Fruit fly (Drosophila melanogaster) whole organism, embryonic: ENCODE data around the gene CG12438.
A peak's percentile ranks its signal among the peaks of the same experiment; 100 is the strongest.

Experiments
- Awh ChIP-seq: fragments of 200-800 bp; sonication (Bioruptor generic); IDR thresholded peaks from 2 replicates; pipeline ENCODE4, ENCODE4 v1.3.6; 2022; ENCODE audit warnings: missing biosample characterization, missing genetic modification characterization
- Bgb ChIP-seq: fragments of 200-800 bp; sonication (Bioruptor generic); IDR thresholded peaks from 2 replicates; pipeline ENCODE4 v1.3.6; 2022; ENCODE audit warnings: missing biosample characterization, missing genetic modification characterization; ENCODE audit not compliant: partially characterized antibody
- CG11560 ChIP-seq: fragments of 200-800 bp; sonication (Bioruptor generic); IDR thresholded peaks from 3 replicates; pipeline ENCODE4 v1.3.6; 2022; ENCODE audit warnings: missing biosample characterization, missing genetic modification characterization
- CG11723 ChIP-seq: fragments of 200-800 bp; sonication (Bioruptor generic); optimal IDR thresholded peaks from 2 replicates; lab custom pipeline; 2017; ENCODE audit warnings: missing biosample characterization, mild to moderate bottlenecking, missing genetic modification characterization
- CG14965 ChIP-seq: fragments of 200-800 bp; sonication (Bioruptor generic); optimal IDR thresholded peaks from 2 replicates; lab custom pipeline; 2016; ENCODE audit warnings: missing biosample characterization, missing genetic modification characterization, borderline replicate concordance
- CG15601 ChIP-seq: fragments of 200-800 bp; sonication (Bioruptor generic); optimal IDR thresholded peaks from 3 replicates; lab custom pipeline; 2019; ENCODE audit warnings: missing biosample characterization, mild to moderate bottlenecking, missing genetic modification characterization, moderate library complexity
- CG1603 ChIP-seq: fragments of 200-800 bp; sonication (Bioruptor generic); optimal IDR thresholded peaks from 2 replicates; lab custom pipeline; 2019; ENCODE audit warnings: missing biosample characterization, mild to moderate bottlenecking, missing genetic modification characterization, moderate library complexity
- CG16863 ChIP-seq: fragments of 200-800 bp; sonication (Bioruptor generic); optimal IDR thresholded peaks from 3 replicates; lab custom pipeline; 2016; ENCODE audit warnings: missing biosample characterization, missing genetic modification characterization
- CG17385 ChIP-seq: fragments of 200-800 bp; sonication (Bioruptor generic); optimal IDR thresholded peaks from 3 replicates; lab custom pipeline; 2018; ENCODE audit warnings: missing biosample characterization, mild to moderate bottlenecking, missing genetic modification characterization
- CG17829 ChIP-seq: fragments of 200-800 bp; optimal IDR thresholded peaks from 2 replicates; lab custom pipeline; 2019; ENCODE audit warnings: missing biosample characterization, mild to moderate bottlenecking, missing genetic modification characterization, moderate library complexity
- CG18619 ChIP-seq: fragments of 200-800 bp; sonication (Bioruptor generic); optimal IDR thresholded peaks from 3 replicates; lab custom pipeline; 2017; ENCODE audit warnings: missing biosample characterization, mild to moderate bottlenecking, missing genetic modification characterization
- CG18764 ChIP-seq: fragments of 200-800 bp; sonication (Bioruptor generic); optimal IDR thresholded peaks from 3 replicates; lab custom pipeline; 2016; ENCODE audit warnings: missing biosample characterization, missing genetic modification characterization
- CG32532 ChIP-seq: fragments of 200-800 bp; sonication (Bioruptor generic); IDR thresholded peaks from 2 replicates; pipeline ENCODE4 v1.3.6; 2022; ENCODE audit warnings: missing biosample characterization, missing genetic modification characterization
- CG33557 ChIP-seq: fragments of 200-800 bp; sonication (Bioruptor generic); optimal IDR thresholded peaks from 2 replicates; lab custom pipeline; 2019; ENCODE audit warnings: missing biosample characterization, mild to moderate bottlenecking, missing genetic modification characterization, moderate library complexity
- CG6765 ChIP-seq: fragments of 200-800 bp; sonication (Bioruptor generic); optimal IDR thresholded peaks from 3 replicates; lab custom pipeline; 2017; ENCODE audit warnings: missing biosample characterization, mild to moderate bottlenecking, missing genetic modification characterization
- CG7839 ChIP-seq: fragments of 200-800 bp; sonication (Bioruptor generic); optimal IDR thresholded peaks from 3 replicates; lab custom pipeline; 2018; ENCODE audit warnings: missing biosample characterization, mild to moderate bottlenecking, missing genetic modification characterization, moderate library complexity
- CG8089 ChIP-seq: fragments of 200-800 bp; sonication (Bioruptor generic); optimal IDR thresholded peaks from 3 replicates; lab custom pipeline; 2016; ENCODE audit warnings: missing biosample characterization, missing genetic modification characterization
- CG9437 ChIP-seq: fragments of 200-800 bp; sonication (Bioruptor generic); optimal IDR thresholded peaks from 2 replicates; lab custom pipeline; 2018; ENCODE audit warnings: missing biosample characterization, mild to moderate bottlenecking, missing genetic modification characterization
- Camta ChIP-seq: fragments of 200-800 bp; sonication (Bioruptor generic); optimal IDR thresholded peaks from 2 replicates; lab custom pipeline; 2016; ENCODE audit warnings: missing biosample characterization, missing genetic modification characterization
- CrebB ChIP-seq: fragments of 200-800 bp; sonication (Bioruptor generic); optimal IDR thresholded peaks from 3 replicates; lab custom pipeline; 2018; ENCODE audit warnings: missing biosample characterization, mild to moderate bottlenecking, missing genetic modification characterization
- D ChIP-seq, 2 experiments: fragments of 200-800 bp in 1 of 2; fragments of >200 bp in 1 of 2; sonication (Bioruptor generic) in 1 of 2; optimal IDR thresholded peaks; 2 replicates in 1 of 2; 3 replicates in 1 of 2; lab custom pipeline; 2017; ENCODE audit warnings: mild to moderate bottlenecking in 1 of 2, missing biosample characterization in 1 of 2, missing genetic modification characterization in 1 of 2, missing genetic modification reagents in 1 of 2
- D19A ChIP-seq: fragments of 200-800 bp; optimal IDR thresholded peaks from 3 replicates; lab custom pipeline; 2019; ENCODE audit warnings: missing biosample characterization, mild to moderate bottlenecking, missing genetic modification characterization, moderate library complexity
- E2f2 ChIP-seq: fragments of 200-800 bp; sonication (Bioruptor generic); IDR thresholded peaks from 2 replicates; pipeline ENCODE4 v1.3.6; 2022; ENCODE audit warnings: missing biosample characterization, missing genetic modification characterization
- H2.0 ChIP-seq: fragments of 200-800 bp; sonication (Bioruptor generic); IDR thresholded peaks from 2 replicates; pipeline ENCODE4 v1.3.6; 2022; ENCODE audit warnings: missing biosample characterization, missing genetic modification characterization
- HLHmδ ChIP-seq: fragments of 200-800 bp; sonication (Bioruptor generic); optimal IDR thresholded peaks from 2 replicates; lab custom pipeline; 2018; ENCODE audit warnings: missing biosample characterization, mild to moderate bottlenecking, missing genetic modification characterization, moderate library complexity
- HmgD ChIP-seq: fragments of 200-800 bp; sonication (Bioruptor generic); optimal IDR thresholded peaks from 3 replicates; lab custom pipeline; 2016; ENCODE audit warnings: missing biosample characterization, missing genetic modification characterization
- Hmr ChIP-seq: fragments of 200-800 bp; sonication (Bioruptor generic); optimal IDR thresholded peaks from 3 replicates; lab custom pipeline; 2017; ENCODE audit warnings: mild to moderate bottlenecking, missing biosample characterization, missing genetic modification reagents, missing genetic modification characterization
- Sry-β ChIP-seq: fragments of 200-800 bp; sonication (Bioruptor generic); optimal IDR thresholded peaks from 2 replicates; lab custom pipeline; 2018; ENCODE audit warnings: missing biosample characterization, mild to moderate bottlenecking, missing genetic modification characterization, moderate library complexity
- TFAM ChIP-seq: fragments of 200-800 bp; sonication (Bioruptor generic); optimal IDR thresholded peaks from 2 replicates; lab custom pipeline; 2017; ENCODE audit warnings: missing biosample characterization, missing genetic modification characterization, inconsistent platforms
- Tbp ChIP-seq: fragments of >200 bp; optimal IDR thresholded peaks from 2 replicates; lab custom pipeline; 2018; ENCODE audit warnings: missing biosample characterization, missing genetic modification characterization
- ab ChIP-seq: fragments of 200-800 bp; sonication (Bioruptor generic); optimal IDR thresholded peaks from 2 replicates; lab custom pipeline; 2016; ENCODE audit warnings: missing biosample characterization, missing genetic modification characterization
- al ChIP-seq: fragments of 200-800 bp; sonication (Bioruptor generic); IDR thresholded peaks from 2 replicates; pipeline ENCODE4 v1.3.6; 2022; ENCODE audit warnings: missing biosample characterization, missing genetic modification characterization
- ase ChIP-seq: fragments of 200-800 bp; sonication (Bioruptor generic); IDR thresholded peaks from 3 replicates; pipeline ENCODE4 v1.3.6; 2022; ENCODE audit warnings: missing biosample characterization, missing genetic modification characterization
- caup ChIP-seq: fragments of 200-800 bp; sonication (Bioruptor generic); optimal IDR thresholded peaks from 3 replicates; lab custom pipeline; 2017; ENCODE audit warnings: missing biosample characterization, mild to moderate bottlenecking, missing genetic modification characterization, moderate library complexity; ENCODE audit not compliant: severe bottlenecking
- crp ChIP-seq, 2 experiments: fragments of 200-800 bp; sonication (Bioruptor generic); optimal IDR thresholded peaks; 2 replicates in 1 of 2; 3 replicates in 1 of 2; lab custom pipeline; 2017; ENCODE audit warnings: missing biosample characterization in 2 of 2, missing genetic modification characterization in 2 of 2, mild to moderate bottlenecking in 1 of 2, moderate library complexity in 1 of 2
- dmrt11E ChIP-seq: fragments of 200-800 bp; sonication (Bioruptor generic); optimal IDR thresholded peaks from 3 replicates; lab custom pipeline; 2018; ENCODE audit warnings: missing biosample characterization, mild to moderate bottlenecking, missing genetic modification characterization, moderate library complexity
- grn ChIP-seq: fragments of 200-800 bp; sonication (Bioruptor generic); optimal IDR thresholded peaks from 3 replicates; lab custom pipeline; 2017; ENCODE audit warnings: missing biosample characterization, missing genetic modification characterization
- inv ChIP-seq: fragments of 200-800 bp; sonication (Bioruptor generic); IDR thresholded peaks from 2 replicates; pipeline ENCODE4 v1.3.6; 2022; ENCODE audit warnings: missing biosample characterization, missing genetic modification characterization; ENCODE audit not compliant: partially characterized antibody
- org-1 ChIP-seq: fragments of 200-800 bp; sonication (Bioruptor generic); optimal IDR thresholded peaks from 2 replicates; lab custom pipeline; 2017; ENCODE audit warnings: missing biosample characterization, missing genetic modification characterization
- pnt ChIP-seq: fragments of 200-800 bp; sonication (Bioruptor generic); optimal IDR thresholded peaks from 3 replicates; lab custom pipeline; 2016; ENCODE audit warnings: missing biosample characterization, missing genetic modification characterization
- psq ChIP-seq: fragments of 200-800 bp; sonication (Bioruptor generic); optimal IDR thresholded peaks from 2 replicates; lab custom pipeline; 2017; ENCODE audit warnings: missing biosample characterization, missing genetic modification characterization
- sens ChIP-seq: fragments of 200-800 bp; sonication (Bioruptor generic); peaks from one replicate; lab custom pipeline; 2016; ENCODE audit warnings: missing biosample characterization, missing genetic modification characterization
- tin ChIP-seq: fragments of 200-800 bp; sonication (Bioruptor generic); optimal IDR thresholded peaks from 3 replicates; lab custom pipeline; 2016; ENCODE audit warnings: missing biosample characterization, missing genetic modification characterization
- trh ChIP-seq: fragments of 200-800 bp; sonication (Bioruptor generic); optimal IDR thresholded peaks from 2 replicates; lab custom pipeline; 2016; ENCODE audit warnings: missing biosample characterization, missing genetic modification characterization
- twi ChIP-seq: fragments of 200-800 bp; optimal IDR thresholded peaks from 2 replicates; lab custom pipeline; 2019; ENCODE audit warnings: missing biosample characterization, mild to moderate bottlenecking, missing genetic modification characterization, moderate library complexity
- usp ChIP-seq: fragments of >200 bp; optimal IDR thresholded peaks from 2 replicates; lab custom pipeline; 2017; ENCODE audit warnings: missing biosample characterization, missing genetic modification characterization
- zf30C ChIP-seq: fragments of 200-800 bp; sonication (Bioruptor generic); optimal IDR thresholded peaks from 3 replicates; lab custom pipeline; 2018; ENCODE audit warnings: missing biosample characterization, mild to moderate bottlenecking, missing genetic modification characterization

The CG12438 gene

DNA sequence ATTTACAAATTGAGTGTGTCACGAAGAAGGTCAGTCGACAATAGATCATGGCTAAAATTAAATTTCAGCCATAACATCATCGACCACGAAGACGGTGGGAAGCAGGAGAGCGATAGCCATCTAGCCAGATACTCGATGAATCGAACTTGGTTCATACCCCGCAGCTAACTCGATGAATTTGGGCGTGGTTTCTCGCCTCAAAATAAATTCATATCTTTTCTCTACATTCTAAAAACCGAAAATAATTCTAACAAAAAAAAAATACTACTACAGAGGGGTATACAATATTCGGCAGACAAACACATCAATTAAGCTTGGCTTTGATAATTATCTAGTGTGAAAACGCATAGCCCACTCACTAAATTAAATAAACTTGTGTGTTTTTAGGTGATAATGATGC lies 19.4 kb upstream of the CG12438 start (continued):
- TF ChIP-seq D19A (tag; lab: Kevin White, UChicago) (peak; percentile 23), CG1603 (peak; percentile 33), ase (GFP tag; lab: Robert Waterston, UW) (peak; percentile 50; the same call in 1 of the 3 replicates), HLHmδ (GFP tag; lab: Kevin White, UChicago) (no peak), CG11560 (tag; lab: Robert Waterston, UW) (no peak), CG17385 (GFP tag; lab: Kevin White, UChicago) (no peak), CG15601 (tag; lab: Kevin White, UChicago) (no peak), twi (tag; lab: Kevin White, UChicago) (no peak), Awh (GFP tag; lab: Robert Waterston, UW) (peak; percentile 62), Camta (GFP tag; lab: Kevin White, UChicago) (peak; percentile 24), Hmr (peak; percentile 27), org-1 (GFP tag; lab: Kevin White, UChicago) (no peak), Bgb (no peak), ab (no peak), CrebB (tag; lab: Kevin White, UChicago) (no peak), CG9437 (GFP tag; lab: Kevin White, UChicago) (peak; percentile 2), usp (no peak), H2.0 (GFP tag; lab: Robert Waterston, UW) (no peak), pnt (GFP tag; lab: Kevin White, UChicago) (peak; percentile 18), CG16863 (GFP tag; lab: Kevin White, UChicago) (no peak), TFAM (GFP tag; lab: Kevin White, UChicago) (no peak), CG18764 (GFP tag; lab: Kevin White, UChicago) (no peak), CG11723 (GFP tag; lab: Kevin White, UChicago) (no peak), caup (GFP tag; lab: Kevin White, UChicago) (peak; percentile 4), D (optimal IDR thresholded peaks at IDR 0.05; lab: Kevin White, UChicago) (no peak), D (GFP tag; optimal IDR thresholded peaks at IDR 0.05; lab: Kevin White, UChicago) (no peak), CG18619 (GFP tag; lab: Kevin White, UChicago) (no peak), sens (GFP tag; lab: Kevin White, UChicago) (peak; percentile 78), inv (GFP tag; lab: Robert Waterston, UW) (no peak), dmrt11E (tag; lab: Kevin White, UChicago) (no peak), CG32532 (no peak), psq (GFP tag; lab: Kevin White, UChicago) (no peak), trh (GFP tag; lab: Kevin White, UChicago) (peak; percentile 18), grn (GFP tag; lab: Kevin White, UChicago) (peak; percentile 36), tin (GFP tag; lab: Kevin White, UChicago) (no peak), CG6765 (GFP tag; lab: Kevin White, UChicago) (no peak), CG7839 (tag; lab: Kevin White, UChicago) (peak; percentile 18), CG14965 (GFP tag; lab: Kevin White, UChicago) (no peak), CG33557 (GFP tag; lab: Kevin White, UChicago) (no peak), al (GFP tag; lab: Robert Waterston, UW) (no peak), crp (GFP tag; optimal IDR thresholded peaks at IDR 0.05; lab: Kevin White, UChicago) (no peak), CG17829 (tag; lab: Kevin White, UChicago) (no peak), CG8089 (GFP tag; lab: Kevin White, UChicago) (no peak), Tbp (GFP tag; lab: Kevin White, UChicago) (no peak), zf30C (GFP tag; lab: Kevin White, UChicago) (no peak), E2f2 (GFP tag; lab: Robert Waterston, UW) (no peak; the same call in 1 of the 2 replicates), HmgD (GFP tag; lab: Kevin White, UChicago) (no peak), Sry-β (GFP tag; lab: Kevin White, UChicago) (no peak)
